Worm (Caenorhabditis elegans) whole organism, L2 larva: ENCODE results near the gene mlc-7.

ENCODE experiments used
- R02D3.7 ChIP-seq: fragments of 150-350 bp; optimal IDR thresholded peaks from 2 replicates; lab custom pipeline; 2014; ENCODE audit warnings: missing biosample characterization, missing genetic modification characterization
- aly-2 ChIP-seq: fragments of 150-350 bp; optimal IDR thresholded peaks from 2 replicates; lab custom pipeline; 2014; ENCODE audit warnings: missing biosample characterization, missing genetic modification characterization
- elt-3 ChIP-seq: sonication (generic microtip); optimal IDR thresholded peaks from 2 replicates; lab custom pipeline; 2017; ENCODE audit warnings: missing biosample characterization, missing genetic modification characterization
- mbf-1 ChIP-seq: sonication (generic microtip); optimal IDR thresholded peaks from 2 replicates; lab custom pipeline; 2017; ENCODE audit warnings: missing biosample characterization, missing genetic modification characterization
- zag-1 ChIP-seq: fragments of 150-350 bp; optimal IDR thresholded peaks from 2 replicates; lab custom pipeline; 2014; ENCODE audit warnings: missing biosample characterization, missing genetic modification characterization
- ztf-11 ChIP-seq: sonication (generic microtip); optimal IDR thresholded peaks from 2 replicates; lab custom pipeline; 2017; ENCODE audit warnings: missing biosample characterization, missing genetic modification characterization

- TF ChIP-seq elt-3 (tag; lab: Kevin White, UChicago), result no peak
- no peak for TF ChIP-seq mbf-1 (tag; lab: Kevin White, UChicago)
- TF ChIP-seq aly-2 (tag; lab: Kevin White, UChicago), result no peak
- TF ChIP-seq R02D3.7 (tag; lab: Kevin White, UChicago), result no peak
- TF ChIP-seq ztf-11 (tag; lab: Kevin White, UChicago), result no peak
- no peak for TF ChIP-seq zag-1 (tag; lab: Kevin White, UChicago)
Measured at ce11 chrIII:13779360-13780093, 28.3 kb downstream of the mlc-7 start.
